Worm (Caenorhabditis elegans) whole organism, mixed stage, embryonic: ENCODE measurements around the gene ent-1.
A peak's percentile ranks its signal among the peaks of the same experiment; 100 is the strongest.

Source experiments
- blmp-1 ChIP-seq: fragments of 150-350 bp; optimal IDR thresholded peaks from 2 replicates; lab custom pipeline; 2014; ENCODE audit warnings: missing biosample characterization, missing genetic modification characterization
- elt-3 ChIP-seq: fragments of 150-350 bp; optimal IDR thresholded peaks from 2 replicates; lab custom pipeline; 2014; ENCODE audit warnings: missing biosample characterization, missing genetic modification characterization
- flh-1 ChIP-seq: fragments of 200-800 bp; sonication (Bioruptor generic); optimal IDR thresholded peaks from 2 replicates; lab custom pipeline; 2018; ENCODE audit warnings: mild to moderate bottlenecking, missing genetic modification characterization, moderate library complexity, missing compliant biosample characterization
- lin-13 ChIP-seq: fragments of 150-350 bp; optimal IDR thresholded peaks from 2 replicates; lab custom pipeline; 2014; ENCODE audit warnings: missing biosample characterization, missing genetic modification characterization
- lin-32 ChIP-seq: fragments of 200-800 bp; sonication (Bioruptor generic); optimal IDR thresholded peaks from 2 replicates; lab custom pipeline; 2018; ENCODE audit warnings: mild to moderate bottlenecking, missing genetic modification characterization, missing compliant biosample characterization
- nhr-12 ChIP-seq: fragments of 150-350 bp; optimal IDR thresholded peaks from 2 replicates; lab custom pipeline; 2014; ENCODE audit warnings: missing biosample characterization, missing genetic modification characterization
- nhr-237 ChIP-seq: fragments of 150-350 bp; optimal IDR thresholded peaks from 2 replicates; lab custom pipeline; 2014; ENCODE audit warnings: missing biosample characterization, missing genetic modification characterization
- nhr-28 ChIP-seq: fragments of 150-350 bp; optimal IDR thresholded peaks from 2 replicates; lab custom pipeline; 2014; ENCODE audit warnings: missing biosample characterization, missing genetic modification characterization
- unc-120 ChIP-seq: sonication (generic microtip); optimal IDR thresholded peaks from 2 replicates; lab custom pipeline; 2017; ENCODE audit warnings: missing genetic modification characterization, missing compliant biosample characterization; ENCODE audit not compliant: poor library complexity, severe bottlenecking
- unc-39 ChIP-seq: fragments of 150-350 bp; optimal IDR thresholded peaks from 2 replicates; lab custom pipeline; 2014; ENCODE audit warnings: missing biosample characterization, missing genetic modification characterization
- unc-62 ChIP-seq: fragments of 150-350 bp; optimal IDR thresholded peaks from 2 replicates; lab custom pipeline; 2014; ENCODE audit warnings: missing biosample characterization, missing genetic modification reagents, missing genetic modification characterization
- zip-8 ChIP-seq: fragments of 150-350 bp; optimal IDR thresholded peaks from 2 replicates; lab custom pipeline; 2014; ENCODE audit warnings: missing biosample characterization, missing genetic modification characterization
- ztf-11 ChIP-seq: fragments of 150-350 bp; optimal IDR thresholded peaks from 2 replicates; lab custom pipeline; 2014; ENCODE audit warnings: missing biosample characterization, missing genetic modification characterization

ce11 chrIV:11620909-11621308, 34.4 kb downstream of the ent-1 start, which contains the start of gene dsl-5:
- peak; percentile 15 for TF ChIP-seq zip-8 (tag; lab: Kevin White, UChicago)
- TF ChIP-seq nhr-237 (tag; lab: Kevin White, UChicago) = no peak
- TF ChIP-seq unc-39 (tag; lab: Kevin White, UChicago) = no peak
- TF ChIP-seq blmp-1 (tag; lab: Kevin White, UChicago) = no peak
- no peak for TF ChIP-seq nhr-28 (tag; lab: Kevin White, UChicago)
- no peak for TF ChIP-seq lin-13
- TF ChIP-seq ztf-11 = no peak
- TF ChIP-seq unc-62 (GFP tag; lab: Kevin White, UChicago) = no peak
- TF ChIP-seq lin-32 (GFP tag; lab: Kevin White, UChicago) = no peak
- no peak for TF ChIP-seq nhr-12 (tag; lab: Kevin White, UChicago)
- no peak for TF ChIP-seq unc-120 (tag; lab: Kevin White, UChicago)
- TF ChIP-seq elt-3 = no peak
- no peak for TF ChIP-seq flh-1 (GFP tag; lab: Kevin White, UChicago)
